Worm (Caenorhabditis elegans) whole organism, L4 larva: ENCODE measurements around the gene clec-171.
"Not testable (repeated sequence)": the region's sequence is repeated elsewhere in the genome, so short reads cannot be mapped to it uniquely, and the experiment has no call there.

Source experiments
- ZK546.5 ChIP-seq, 2 experiments: sonication (generic microtip); optimal IDR thresholded peaks; 2 replicates each; lab custom pipeline; 2017; ENCODE audit warnings: missing biosample characterization in 2 of 2, missing genetic modification characterization in 2 of 2
- ama-1 ChIP-seq: fragments of 150-350 bp; optimal IDR thresholded peaks from 2 replicates; lab custom pipeline; 2014; ENCODE audit warnings: inconsistent platforms, mixed read lengths
- ceh-28 ChIP-seq: fragments of 150-350 bp; optimal IDR thresholded peaks from 2 replicates; lab custom pipeline; 2014; ENCODE audit warnings: missing biosample characterization, missing genetic modification reagents, missing genetic modification characterization
- dmd-6 ChIP-seq: fragments of 200-800 bp; sonication (Bioruptor generic); IDR thresholded peaks from 2 replicates; pipeline ENCODE4 v1.3.6; 2022; ENCODE audit warnings: missing genetic modification reagents, missing genetic modification characterization, missing compliant biosample characterization
- hlh-11 ChIP-seq: fragments of 200-800 bp; sonication (Bioruptor generic); optimal IDR thresholded peaks from 2 replicates; lab custom pipeline; 2018; ENCODE audit warnings: mild to moderate bottlenecking, missing genetic modification characterization, missing compliant biosample characterization
- hlh-30 ChIP-seq: sonication (generic microtip); optimal IDR thresholded peaks from 2 replicates; lab custom pipeline; 2017; ENCODE audit warnings: antibody characterized with exemption, mild to moderate bottlenecking, missing genetic modification characterization, missing compliant biosample characterization; ENCODE audit not compliant: insufficient read depth
- hmg-1.1 ChIP-seq: fragments of 200-800 bp; sonication (Bioruptor generic); IDR thresholded peaks from 2 replicates; pipeline ENCODE4 v1.3.6; 2022; ENCODE audit warnings: missing genetic modification reagents, missing genetic modification characterization, missing compliant biosample characterization
- lin-38 ChIP-seq: fragments of 200-800 bp; sonication (Bioruptor generic); IDR thresholded peaks from 2 replicates; pipeline ENCODE4 v1.3.6; 2022; ENCODE audit warnings: missing genetic modification reagents, missing genetic modification characterization, missing compliant biosample characterization
- nhr-10 ChIP-seq: fragments of 150-350 bp; optimal IDR thresholded peaks from 2 replicates; lab custom pipeline; 2014; ENCODE audit warnings: missing biosample characterization, missing genetic modification characterization
- nhr-25 ChIP-seq: sonication (generic microtip); optimal IDR thresholded peaks from 2 replicates; lab custom pipeline; 2017; ENCODE audit warnings: missing genetic modification characterization, mild to moderate bottlenecking, missing compliant biosample characterization, antibody characterized with exemption, moderate library complexity, borderline replicate concordance; ENCODE audit not compliant: insufficient read depth
- nhr-28 ChIP-seq: fragments of 150-350 bp; optimal IDR thresholded peaks from 2 replicates; lab custom pipeline; 2014; ENCODE audit warnings: missing biosample characterization, missing genetic modification characterization
- nhr-6 ChIP-seq: fragments of 150-350 bp; optimal IDR thresholded peaks from 2 replicates; lab custom pipeline; 2014; ENCODE audit warnings: missing biosample characterization, missing genetic modification characterization
- nhr-76 ChIP-seq: fragments of 150-350 bp; optimal IDR thresholded peaks from 2 replicates; lab custom pipeline; 2014; ENCODE audit warnings: missing biosample characterization, missing genetic modification characterization
- nhr-77 ChIP-seq: fragments of 150-350 bp; optimal IDR thresholded peaks from 2 replicates; lab custom pipeline; 2014; ENCODE audit warnings: missing biosample characterization, missing genetic modification characterization
- pha-4 ChIP-seq, 2 experiments: fragments of 150-350 bp in 1 of 2; fragments of 200-800 bp in 1 of 2; sonication (Bioruptor generic) in 1 of 2; IDR thresholded peaks in 1 of 2; optimal IDR thresholded peaks in 1 of 2; 2 replicates each; pipeline versions ENCODE4 v1.3.6 to Lab custom; 2014 to 2022; ENCODE audit warnings: missing genetic modification characterization in 2 of 2, missing genetic modification reagents in 2 of 2, missing biosample characterization in 1 of 2, missing compliant biosample characterization in 1 of 2
- php-3 ChIP-seq: fragments of 200-800 bp; sonication (Bioruptor generic); IDR thresholded peaks from 2 replicates; pipeline ENCODE4 v1.3.6; 2022; ENCODE audit warnings: missing genetic modification reagents, missing genetic modification characterization, missing compliant biosample characterization
- set-16 ChIP-seq: fragments of 200-800 bp; sonication (Bioruptor generic); IDR thresholded peaks from 2 replicates; pipeline ENCODE4 v1.3.6; 2022; ENCODE audit warnings: missing genetic modification reagents, missing genetic modification characterization, missing compliant biosample characterization
- tra-1 ChIP-seq: fragments of 200-800 bp; sonication (Bioruptor generic); IDR thresholded peaks from 2 replicates; pipeline ENCODE4 v1.3.6; 2022; ENCODE audit warnings: missing genetic modification reagents, missing genetic modification characterization, missing compliant biosample characterization
- unc-62 ChIP-seq, 3 experiments: fragments of 150-350 bp in 1 of 3; sonication (generic microtip); optimal IDR thresholded peaks in 2 of 3; peaks in 1 of 3; 1 replicate in 1 of 3; 2 replicates in 2 of 3; lab custom pipeline; 2014 to 2017; ENCODE audit warnings: missing biosample characterization in 3 of 3, missing genetic modification characterization in 3 of 3, missing genetic modification reagents in 3 of 3, missing genotype in 1 of 3
- zip-11 ChIP-seq: fragments of 200-800 bp; sonication (Bioruptor generic); IDR thresholded peaks from 2 replicates; pipeline ENCODE4 v1.3.6; 2022; ENCODE audit warnings: missing genetic modification characterization, missing compliant biosample characterization
- ztf-7 ChIP-seq: fragments of 150-350 bp; optimal IDR thresholded peaks from 2 replicates; lab custom pipeline; 2014; ENCODE audit warnings: missing biosample characterization, missing genetic modification characterization

clec-171 gene

ce11 chrIV:1454194-1454593 lies 27.0 kb upstream of the clec-171 start (continued):
- TF ChIP-seq tra-1 (peak; percentile 32; the same call in 1 of the 2 replicates), hlh-11 (tag; lab: Kevin White, UChicago) (peak; percentile 90)

- no peak for TF ChIP-seq set-16 (GFP tag; lab: Robert Waterston, UW)
- TF ChIP-seq ama-1 (lab: Kevin White, UChicago), result no peak
- TF ChIP-seq nhr-6 (tag; lab: Kevin White, UChicago), result no peak
- TF ChIP-seq nhr-28 (tag; lab: Kevin White, UChicago), result peak; percentile 61
- peak; percentile 12; the same call in 1 of the 2 replicates for TF ChIP-seq dmd-6 (GFP tag; lab: Robert Waterston, UW)
Measured at ce11 chrIV:1453451-1453850, 26.3 kb upstream of the clec-171 start.

ce11 chrIV:1452480-1452879 lies 25.3 kb upstream of the clec-171 start:
- peak; percentile 59 for TF ChIP-seq hlh-30 (tag; lab: Kevin White, UChicago)
- TF ChIP-seq nhr-28 (tag; lab: Kevin White, UChicago), result peak; percentile 59
- TF ChIP-seq unc-62 (GFP tag; optimal IDR thresholded peaks at IDR 0.05 in 1 of 2; lab: Kevin White, UChicago), result peak in 1 of 2 experiments; percentile 69
- TF ChIP-seq unc-62 (tag; optimal IDR thresholded peaks at IDR 0.05; lab: Kevin White, UChicago), result no peak
- no peak for TF ChIP-seq nhr-25 (tag; lab: Kevin White, UChicago)
- TF ChIP-seq, all 104 proteins: peak for 3

- TF ChIP-seq lin-38 (GFP tag; lab: Robert Waterston, UW) (peak; percentile 48), set-16 (GFP tag; lab: Robert Waterston, UW) (0 out of 2 replicates have a peak, but pooled peaks have one; percentile 29), pha-4 (GFP tag; IDR thresholded peaks at IDR 0.05; lab: Robert Waterston, UW) (peak; percentile 17; the same call in 1 of the 2 replicates)
- TF ChIP-seq pha-4 (tag; optimal IDR thresholded peaks at IDR 0.05; lab: Kevin White, UChicago), result not testable (repeated sequence)
Measured at ce11 chrIV:1448528-1448927, 21.3 kb upstream of the clec-171 start.

- TF ChIP-seq zip-11 (GFP tag; lab: Robert Waterston, UW) (no peak), ztf-7 (tag; lab: Kevin White, UChicago) (no peak)
Measured at ce11 chrIV:1445920-1446319, 18.7 kb upstream of the clec-171 start, which contains the start of gene clp-7. clp-7 (minus strand) TSS chrIV:1445966.

- no peak for TF ChIP-seq ama-1 (lab: Kevin White, UChicago)
- peak; percentile 60 for TF ChIP-seq ceh-28 (tag; lab: Kevin White, UChicago)
- no peak for TF ChIP-seq nhr-10 (tag; lab: Kevin White, UChicago)
- TF ChIP-seq nhr-77 (tag; lab: Kevin White, UChicago), result no peak
- peak; percentile 54 for TF ChIP-seq set-16 (GFP tag; lab: Robert Waterston, UW)
- TF ChIP-seq dmd-6 (GFP tag; lab: Robert Waterston, UW), result no peak
Measured at ce11 chrIV:1443997-1444678, 17.0 kb upstream of the clec-171 start.

ce11 chrIV:1443514-1443913 lies 16.3 kb upstream of the clec-171 start:
- TF ChIP-seq lin-38 (GFP tag; lab: Robert Waterston, UW) (no peak), php-3 (no peak), nhr-76 (tag; lab: Kevin White, UChicago) (no peak), ceh-28 (tag; lab: Kevin White, UChicago) (peak; percentile 94), hlh-30 (tag; lab: Kevin White, UChicago) (no peak)

ce11 chrIV:1440094-1440493 lies 12.9 kb upstream of the clec-171 start:
- peak; percentile 62; the same call in 1 of the 2 replicates for TF ChIP-seq set-16 (GFP tag; lab: Robert Waterston, UW)

- peak; percentile 74 for TF ChIP-seq ceh-28 (tag; lab: Kevin White, UChicago)
- TF ChIP-seq ZK546.5 (tag; optimal IDR thresholded peaks at IDR 0.05; lab: Kevin White, UChicago), result no peak
- TF ChIP-seq hmg-1.1 (GFP tag; lab: Robert Waterston, UW), result 0 out of 2 replicates have a peak, but pooled peaks have one; percentile 12
- TF ChIP-seq, all 104 proteins: peak for 2
Measured at ce11 chrIV:1437625-1438024, 10.4 kb upstream of the clec-171 start.
